Fruit fly (Drosophila melanogaster) whole organism, prepupa: ENCODE data around the gene al.
A peak's percentile ranks its signal among the peaks of the same experiment; 100 is the strongest.

Source experiments
- Blimp-1 ChIP-seq: fragments of 200-800 bp; sonication (Bioruptor generic); optimal IDR thresholded peaks from 3 replicates; lab custom pipeline; 2017; ENCODE audit warnings: missing biosample characterization, missing genetic modification characterization, mild to moderate bottlenecking, moderate library complexity, missing genetic modification reagents
- CG10631 ChIP-seq: fragments of 200-800 bp; sonication (Bioruptor generic); optimal IDR thresholded peaks from 2 replicates; lab custom pipeline; 2016; ENCODE audit warnings: missing biosample characterization, missing genetic modification characterization
- CG10669 ChIP-seq: fragments of 200-800 bp; sonication (Bioruptor generic); optimal IDR thresholded peaks from 3 replicates; lab custom pipeline; 2018; ENCODE audit warnings: missing biosample characterization, mild to moderate bottlenecking, missing genetic modification characterization, moderate library complexity
- CG11294 ChIP-seq: fragments of 200-800 bp; sonication (Bioruptor generic); IDR thresholded peaks from 2 replicates; pipeline ENCODE4 v1.3.6; 2022; ENCODE audit warnings: missing biosample characterization, missing genetic modification characterization
- CG11902 ChIP-seq: fragments of 200-800 bp; sonication (Bioruptor generic); optimal IDR thresholded peaks from 3 replicates; lab custom pipeline; 2016; ENCODE audit warnings: missing biosample characterization, missing genetic modification characterization
- CG15336 ChIP-seq: fragments of 200-800 bp; sonication (Bioruptor generic); IDR thresholded peaks from 2 replicates; pipeline ENCODE4 v1.3.6; 2022; ENCODE audit warnings: missing biosample characterization, missing genetic modification characterization
- CG1621 ChIP-seq: fragments of 200-800 bp; sonication (Bioruptor generic); optimal IDR thresholded peaks from 3 replicates; lab custom pipeline; 2018; ENCODE audit warnings: missing biosample characterization, mild to moderate bottlenecking, missing genetic modification characterization
- CG3032 ChIP-seq: fragments of 200-800 bp; optimal IDR thresholded peaks from 2 replicates; lab custom pipeline; 2019; ENCODE audit warnings: missing biosample characterization, mild to moderate bottlenecking, missing genetic modification characterization, moderate library complexity
- CG31627 ChIP-seq: fragments of 200-800 bp; sonication (Bioruptor generic); optimal IDR thresholded peaks from 3 replicates; lab custom pipeline; 2016; ENCODE audit warnings: missing biosample characterization, missing genetic modification characterization
- CG32006 ChIP-seq: fragments of 200-800 bp; sonication (Bioruptor generic); optimal IDR thresholded peaks from 3 replicates; lab custom pipeline; 2017; ENCODE audit warnings: missing biosample characterization, mild to moderate bottlenecking, missing genetic modification characterization
- CG3919 ChIP-seq: fragments of 200-800 bp; sonication (Bioruptor generic); optimal IDR thresholded peaks from 3 replicates; lab custom pipeline; 2016; ENCODE audit warnings: missing biosample characterization, missing genetic modification characterization
- CG4318 ChIP-seq: fragments of 200-800 bp; sonication (Bioruptor generic); optimal IDR thresholded peaks from 3 replicates; lab custom pipeline; 2017; ENCODE audit warnings: missing biosample characterization, mild to moderate bottlenecking, missing genetic modification characterization
- CG6808 ChIP-seq: fragments of 200-800 bp; sonication (Bioruptor generic); optimal IDR thresholded peaks from 3 replicates; lab custom pipeline; 2017; ENCODE audit warnings: missing biosample characterization, missing genetic modification characterization, mild to moderate bottlenecking, moderate library complexity, missing genetic modification reagents
- CG6854 ChIP-seq: fragments of 200-800 bp; sonication (Bioruptor generic); optimal IDR thresholded peaks from 2 replicates; lab custom pipeline; 2017; ENCODE audit warnings: missing biosample characterization, mild to moderate bottlenecking, missing genetic modification characterization
- CG7368 ChIP-seq: fragments of 200-800 bp; sonication (Bioruptor generic); optimal IDR thresholded peaks from 3 replicates; lab custom pipeline; 2016; ENCODE audit warnings: missing biosample characterization, missing genetic modification characterization
- CG8119 ChIP-seq: fragments of 200-800 bp; sonication (Bioruptor generic); IDR thresholded peaks from 3 replicates; pipeline ENCODE4 v1.3.6; 2022; ENCODE audit warnings: missing biosample characterization, missing genetic modification characterization
- CG8319 ChIP-seq: fragments of 200-800 bp; sonication (Bioruptor generic); optimal IDR thresholded peaks from 3 replicates; lab custom pipeline; 2016; ENCODE audit warnings: missing biosample characterization, missing genetic modification characterization
- CG8632 ChIP-seq: fragments of 200-800 bp; sonication (Bioruptor generic); optimal IDR thresholded peaks from 3 replicates; lab custom pipeline; 2016; ENCODE audit warnings: missing biosample characterization, missing genetic modification characterization
- Eip75B ChIP-seq: fragments of 200-800 bp; sonication (Bioruptor generic); optimal IDR thresholded peaks from 3 replicates; lab custom pipeline; 2016; ENCODE audit warnings: missing biosample characterization, missing genetic modification characterization
- Eip78C ChIP-seq: fragments of 200-800 bp; sonication (Bioruptor generic); peaks from one replicate; lab custom pipeline; 2016; ENCODE audit warnings: missing biosample characterization, missing genetic modification characterization
- Eip93F ChIP-seq: fragments of 200-800 bp; sonication (Bioruptor generic); optimal IDR thresholded peaks from 2 replicates; lab custom pipeline; 2016; ENCODE audit warnings: missing biosample characterization, mild to moderate bottlenecking, missing genetic modification characterization
- Ets21C ChIP-seq: fragments of 200-800 bp; sonication (Bioruptor generic); optimal IDR thresholded peaks from 3 replicates; lab custom pipeline; 2016; ENCODE audit warnings: missing biosample characterization, missing genetic modification characterization
- Ets96B ChIP-seq: fragments of 200-800 bp; optimal IDR thresholded peaks from 2 replicates; lab custom pipeline; 2019; ENCODE audit warnings: missing biosample characterization, mild to moderate bottlenecking, missing genetic modification characterization, moderate library complexity
- Gug ChIP-seq: fragments of 200-800 bp; sonication (Bioruptor generic); IDR thresholded peaks from 2 replicates; pipeline ENCODE4 v1.3.6; 2022; ENCODE audit warnings: missing biosample characterization, missing genetic modification characterization
- Hr38 ChIP-seq: sonication (Bioruptor generic); optimal IDR thresholded peaks from 2 replicates; lab custom pipeline; 2016; ENCODE audit warnings: missing biosample characterization, missing genetic modification characterization
- Hr39 ChIP-seq: fragments of 200-800 bp; sonication (Bioruptor generic); optimal IDR thresholded peaks from 2 replicates; lab custom pipeline; 2016; ENCODE audit warnings: missing biosample characterization, missing genetic modification characterization
- Hr4 ChIP-seq: fragments of 200-800 bp; sonication (Bioruptor generic); optimal IDR thresholded peaks from 3 replicates; lab custom pipeline; 2016; ENCODE audit warnings: missing biosample characterization, missing genetic modification characterization
- Met ChIP-seq: fragments of 200-800 bp; sonication (Bioruptor generic); optimal IDR thresholded peaks from 3 replicates; lab custom pipeline; 2016; ENCODE audit warnings: missing biosample characterization, missing genetic modification characterization
- OdsH ChIP-seq: fragments of 200-800 bp; sonication (Bioruptor generic); optimal IDR thresholded peaks from 3 replicates; lab custom pipeline; 2016; ENCODE audit warnings: missing biosample characterization, missing genetic modification characterization
- Sox102F ChIP-seq: fragments of 200-800 bp; sonication (Bioruptor generic); optimal IDR thresholded peaks from 2 replicates; lab custom pipeline; 2016; ENCODE audit warnings: missing biosample characterization, mild to moderate bottlenecking, missing genetic modification characterization
- cyc ChIP-seq: fragments of 200-800 bp; sonication (Bioruptor generic); optimal IDR thresholded peaks from 3 replicates; lab custom pipeline; 2016; ENCODE audit warnings: missing biosample characterization, missing genetic modification characterization
- dsx ChIP-seq: fragments of 200-800 bp; optimal IDR thresholded peaks from 3 replicates; lab custom pipeline; 2019; ENCODE audit warnings: missing biosample characterization, mild to moderate bottlenecking, missing genetic modification characterization, moderate library complexity; ENCODE audit not compliant: poor library complexity, severe bottlenecking
- eg ChIP-seq: fragments of 200-800 bp; sonication (Bioruptor generic); IDR thresholded peaks from 3 replicates; pipeline ENCODE4 v1.3.6; 2022; ENCODE audit warnings: missing biosample characterization, missing genetic modification characterization
- esn ChIP-seq: fragments of 200-800 bp; sonication (Bioruptor generic); optimal IDR thresholded peaks from 2 replicates; lab custom pipeline; 2016; ENCODE audit warnings: missing biosample characterization, mild to moderate bottlenecking, missing genetic modification characterization, moderate library complexity
- fd59A ChIP-seq: fragments of 200-800 bp; sonication (Bioruptor generic); optimal IDR thresholded peaks from 2 replicates; lab custom pipeline; 2017; ENCODE audit warnings: missing biosample characterization, mild to moderate bottlenecking, missing genetic modification characterization, missing genetic modification reagents
- fkh ChIP-seq: fragments of 200-800 bp; sonication (Bioruptor generic); optimal IDR thresholded peaks from 3 replicates; lab custom pipeline; 2017; ENCODE audit warnings: missing biosample characterization, mild to moderate bottlenecking, missing genetic modification characterization, moderate library complexity
- lz ChIP-seq: fragments of 200-800 bp; sonication (Bioruptor generic); optimal IDR thresholded peaks from 3 replicates; lab custom pipeline; 2016; ENCODE audit warnings: missing biosample characterization, missing genetic modification characterization
- net ChIP-seq: fragments of 200-800 bp; sonication (Bioruptor generic); optimal IDR thresholded peaks from 3 replicates; lab custom pipeline; 2016; ENCODE audit warnings: missing biosample characterization, missing genetic modification characterization
- salr ChIP-seq, 2 experiments: fragments of 200-800 bp; sonication (Bioruptor generic); optimal IDR thresholded peaks; 3 replicates each; lab custom pipeline; 2016 to 2018; ENCODE audit warnings: missing biosample characterization in 2 of 2, missing genetic modification characterization in 2 of 2, mild to moderate bottlenecking in 1 of 2
- svp ChIP-seq: fragments of 200-800 bp; sonication (Bioruptor generic); peaks from one replicate; lab custom pipeline; 2016; ENCODE audit warnings: missing biosample characterization, missing genetic modification characterization
- topi ChIP-seq: fragments of 200-800 bp; sonication (Bioruptor generic); optimal IDR thresholded peaks from 3 replicates; lab custom pipeline; 2016; ENCODE audit warnings: missing biosample characterization, missing genetic modification characterization

al gene

dm6 chr2L:427338-428234, 49.7 kb downstream of the al start (continued):
- TF ChIP-seq Met (GFP tag; lab: Kevin White, UChicago) (peak; percentile 95), CG6854 (peak; percentile 91), Sox102F (peak; percentile 95), Eip93F (GFP tag; lab: Kevin White, UChicago) (peak; percentile 91), salr (GFP tag; optimal IDR thresholded peaks at IDR 0.05; lab: Kevin White, UChicago) (peak; percentile 82 to 89), topi (GFP tag; lab: Kevin White, UChicago) (peak; percentile 93), lz (peak; percentile 94), net (GFP tag; lab: Kevin White, UChicago) (peak; percentile 94), CG6808 (peak; percentile 94), Gug (GFP tag; lab: Robert Waterston, UW) (peak; percentile 90), CG8632 (GFP tag; lab: Kevin White, UChicago) (peak; percentile 91), CG15336 (GFP tag; lab: Robert Waterston, UW) (peak; percentile 97), svp (GFP tag; lab: Kevin White, UChicago) (peak; percentile 97), CG1621 (peak; percentile 88), CG11902 (GFP tag; lab: Kevin White, UChicago) (peak; percentile 85), fd59A (peak; percentile 89), Blimp-1 (GFP tag; lab: Kevin White, UChicago) (peak; percentile 80), Eip75B (GFP tag; lab: Kevin White, UChicago) (peak; percentile 96), Hr38 (peak; percentile 83), CG3032 (peak; percentile 85), fkh (no peak), CG4318 (peak; percentile 91), CG7368 (GFP tag; lab: Kevin White, UChicago) (peak; percentile 93), CG8119 (GFP tag; lab: Robert Waterston, UW) (peak; percentile 97), CG31627 (GFP tag; lab: Kevin White, UChicago) (peak; percentile 93), eg (GFP tag; lab: Robert Waterston, UW) (peak; percentile 96)

- TF ChIP-seq svp (GFP tag; lab: Kevin White, UChicago): peak; percentile 25
- TF ChIP-seq CG31627 (GFP tag; lab: Kevin White, UChicago): no peak
- TF ChIP-seq CG8119 (GFP tag; lab: Robert Waterston, UW): 0 out of 3 replicates have a peak, but pooled peaks have one; percentile 16
- TF ChIP-seq esn: no peak
- TF ChIP-seq Eip78C: peak; percentile 75
- TF ChIP-seq Hr4 (GFP tag; lab: Kevin White, UChicago): peak; percentile 12
- peak; percentile 45 for TF ChIP-seq CG32006 (GFP tag; lab: Kevin White, UChicago)
- peak; percentile 3 for TF ChIP-seq CG4318
These were observed 50.6 kb downstream of the al start for dm6 chr2L:428380-428989.

dm6 chr2L:429680-430484, 52.0 kb downstream of the al start:
- TF ChIP-seq CG11294 (GFP tag; lab: Robert Waterston, UW) (peak; percentile 46; the same call in 1 of the 2 replicates), esn (peak; percentile 96), Eip75B (GFP tag; lab: Kevin White, UChicago) (peak; percentile 89), Hr39 (GFP tag; lab: Kevin White, UChicago) (peak; percentile 95), cyc (GFP tag; lab: Kevin White, UChicago) (peak; percentile 95), CG8319 (peak; percentile 81), Met (GFP tag; lab: Kevin White, UChicago) (peak; percentile 96), CG32006 (GFP tag; lab: Kevin White, UChicago) (peak; percentile 76), CG10669 (GFP tag; lab: Kevin White, UChicago) (peak; percentile 72), CG6808 (peak; percentile 77), OdsH (GFP tag; lab: Kevin White, UChicago) (peak; percentile 87), CG4318 (peak; percentile 22), dsx (GFP tag; lab: Kevin White, UChicago) (peak; percentile 65), eg (GFP tag; lab: Robert Waterston, UW) (peak; percentile 53), Ets96B (tag; lab: Kevin White, UChicago) (peak; percentile 80), CG1621 (peak; percentile 77), net (GFP tag; lab: Kevin White, UChicago) (peak; percentile 68), Gug (GFP tag; lab: Robert Waterston, UW) (peak; percentile 67), Eip78C (peak; percentile 96), salr (GFP tag; optimal IDR thresholded peaks at IDR 0.05; lab: Kevin White, UChicago) (peak; percentile 67 to 69), CG10631 (GFP tag; lab: Kevin White, UChicago) (peak; percentile 89), CG7368 (GFP tag; lab: Kevin White, UChicago) (peak; percentile 77), Eip93F (GFP tag; lab: Kevin White, UChicago) (peak; percentile 91), Hr4 (GFP tag; lab: Kevin White, UChicago) (peak; percentile 60), Ets21C (GFP tag; lab: Kevin White, UChicago) (peak; percentile 93), CG3919 (GFP tag; lab: Kevin White, UChicago) (peak; percentile 90)
